Worm (Caenorhabditis elegans) whole organism, L4 larva: Measurements from ENCODE around the gene ZK418.10.
A peak's percentile ranks its signal among the peaks of the same experiment; 100 is the strongest.

Experiments
- ceh-28 ChIP-seq: fragments of 150-350 bp; optimal IDR thresholded peaks from 2 replicates; lab custom pipeline; 2014; ENCODE audit warnings: missing biosample characterization, missing genetic modification reagents, missing genetic modification characterization
- daf-16 ChIP-seq, 3 experiments: sonication (generic microtip); optimal IDR thresholded peaks; 2 replicates each; lab custom pipeline; 2016 to 2017; ENCODE audit warnings: missing genetic modification characterization in 3 of 3, missing genetic modification reagents in 3 of 3, mild to moderate bottlenecking in 2 of 3, missing compliant biosample characterization in 2 of 3, missing biosample characterization in 1 of 3, moderate library complexity in 1 of 3
- dpl-1 ChIP-seq: fragments of 150-350 bp; optimal IDR thresholded peaks from 2 replicates; lab custom pipeline; 2014; ENCODE audit warnings: missing biosample characterization, missing genetic modification reagents, missing genetic modification characterization
- fkh-10 ChIP-seq: fragments of 150-350 bp; optimal IDR thresholded peaks from 2 replicates; lab custom pipeline; 2014; ENCODE audit warnings: missing biosample characterization, missing genetic modification reagents, missing genetic modification characterization
- fos-1 ChIP-seq: fragments of 150-350 bp; optimal IDR thresholded peaks from 2 replicates; lab custom pipeline; 2014; ENCODE audit warnings: missing biosample characterization, missing genetic modification characterization
- lin-13 ChIP-seq: fragments of 150-350 bp; optimal IDR thresholded peaks from 2 replicates; lab custom pipeline; 2014; ENCODE audit warnings: missing biosample characterization, missing genetic modification reagents, missing genetic modification characterization
- nhr-11 ChIP-seq: fragments of 150-350 bp; optimal IDR thresholded peaks from 2 replicates; lab custom pipeline; 2014; ENCODE audit warnings: missing biosample characterization, missing genetic modification characterization
- nhr-28 ChIP-seq: fragments of 150-350 bp; optimal IDR thresholded peaks from 2 replicates; lab custom pipeline; 2014; ENCODE audit warnings: missing biosample characterization, missing genetic modification characterization
- nhr-41 ChIP-seq: fragments of 200-800 bp; sonication (Bioruptor generic); IDR thresholded peaks from 2 replicates; pipeline ENCODE4 v1.3.6; 2022; ENCODE audit warnings: missing genetic modification reagents, missing genetic modification characterization, missing compliant biosample characterization
- pqm-1 ChIP-seq: sonication (generic microtip); optimal IDR thresholded peaks from 2 replicates; lab custom pipeline; 2017; ENCODE audit warnings: missing biosample characterization, missing genetic modification characterization
- saeg-2 ChIP-seq: fragments of 200-800 bp; sonication (Bioruptor generic); IDR thresholded peaks from 2 replicates; pipeline ENCODE4 v1.3.6; 2022; ENCODE audit warnings: missing genetic modification reagents, missing genetic modification characterization, missing compliant biosample characterization
- unc-62 ChIP-seq, 3 experiments: fragments of 150-350 bp in 1 of 3; sonication (generic microtip); optimal IDR thresholded peaks in 2 of 3; peaks in 1 of 3; 1 replicate in 1 of 3; 2 replicates in 2 of 3; lab custom pipeline; 2014 to 2017; ENCODE audit warnings: missing biosample characterization in 3 of 3, missing genetic modification characterization in 3 of 3, missing genetic modification reagents in 3 of 3, missing genotype in 1 of 3
- zag-1 ChIP-seq: fragments of 150-350 bp; optimal IDR thresholded peaks from 2 replicates; lab custom pipeline; 2014; ENCODE audit warnings: missing biosample characterization, missing genetic modification characterization
- zfp-3 ChIP-seq: fragments of 200-800 bp; sonication (Bioruptor generic); conservative IDR thresholded peaks from 2 replicates; pipeline ENCODE4 v1.3.6; 2022; ENCODE audit warnings: missing genetic modification reagents, missing genetic modification characterization, missing compliant biosample characterization

ce11 chrIII:7068520-7069113 lies 21.9 kb downstream of the ZK418.10 start, which contains the start of the genes ubc-18 and R01H2.8:
- TF ChIP-seq fos-1 (tag; lab: Kevin White, UChicago) (no peak), zfp-3 (GFP tag; lab: Robert Waterston, UW) (no peak), ceh-28 (tag; lab: Kevin White, UChicago) (no peak), dpl-1 (GFP tag; lab: Kevin White, UChicago) (peak; percentile 91), pqm-1 (tag; lab: Kevin White, UChicago) (no peak), nhr-28 (tag; lab: Kevin White, UChicago) (no peak), saeg-2 (no peak), unc-62 (GFP tag; optimal IDR thresholded peaks at IDR 0.05 in 1 of 2; lab: Kevin White, UChicago) (no peak), unc-62 (tag; optimal IDR thresholded peaks at IDR 0.05; lab: Kevin White, UChicago) (no peak), nhr-41 (GFP tag; lab: Robert Waterston, UW) (no peak), zag-1 (tag; lab: Kevin White, UChicago) (no peak), daf-16 (GFP tag; optimal IDR thresholded peaks at IDR 0.05; lab: Kevin White, UChicago) (no peak), daf-16 (tag; optimal IDR thresholded peaks at IDR 0.05; lab: Kevin White, UChicago) (peak; percentile 48), nhr-11 (no peak), fkh-10 (GFP tag; lab: Kevin White, UChicago) (no peak), lin-13 (GFP tag; lab: Kevin White, UChicago) (no peak)
